Worm (Caenorhabditis elegans) whole organism, L4/young adult: ENCODE measurements around the gene K07F5.7.

ENCODE experiments used
- dao-5 ChIP-seq: sonication (generic microtip); optimal IDR thresholded peaks from 2 replicates; lab custom pipeline; 2016; ENCODE audit warnings: missing genotype, missing genetic modification characterization, moderate library complexity, missing compliant biosample characterization
- him-1 ChIP-seq: sonication (generic microtip); optimal IDR thresholded peaks from 2 replicates; lab custom pipeline; 2016; ENCODE audit warnings: missing genotype, missing genetic modification reagents, missing genetic modification characterization, missing compliant biosample characterization

DNA sequence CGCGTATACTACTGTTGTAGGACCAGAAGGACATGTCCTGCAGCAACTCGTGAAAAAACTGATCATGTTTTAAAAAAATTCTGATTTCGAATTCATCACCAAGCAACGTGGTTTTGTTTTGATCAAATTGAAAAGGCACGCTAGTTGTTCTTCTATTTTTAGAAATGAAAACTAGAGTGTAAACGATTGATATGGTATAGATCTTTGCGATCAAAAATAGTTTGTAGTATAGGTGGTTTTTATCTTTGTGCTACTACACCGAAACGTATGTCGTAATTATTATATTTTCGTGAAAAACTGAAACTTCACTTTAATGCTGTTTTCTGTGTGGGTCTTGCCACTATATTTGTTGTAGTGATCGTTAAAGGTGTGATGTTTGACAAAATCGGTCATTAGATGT lies 18.9 kb upstream of the K07F5.7 start:
- TF ChIP-seq him-1 (tag; lab: Kevin White, UChicago) (no peak), dao-5 (tag; lab: Kevin White, UChicago) (no peak)
